Fruit fly (Drosophila melanogaster) whole organism: Measurements from ENCODE around the gene Gart.

Experiments
- Dll ChIP-seq: fragments of >200 bp; optimal IDR thresholded peaks from 2 replicates; lab custom pipeline; 2017
- EcR ChIP-seq, 2 experiments: fragments of >200 bp; optimal IDR thresholded peaks; 2 replicates each; lab custom pipeline; 2017; ENCODE audit warnings: missing biosample characterization in 2 of 2, missing genetic modification characterization in 2 of 2, missing genetic modification reagents in 2 of 2
- pan ChIP-seq: fragments of >200 bp; optimal IDR thresholded peaks from 2 replicates; lab custom pipeline; 2017
- psq ChIP-seq: fragments of >200 bp; optimal IDR thresholded peaks from 2 replicates; lab custom pipeline; 2017
- usp ChIP-seq: fragments of >200 bp; optimal IDR thresholded peaks from 2 replicates; lab custom pipeline; 2017; ENCODE audit warnings: missing biosample characterization, missing genetic modification characterization, mixed read lengths

dm6 chr2L:7010513-7010912 lies 13.2 kb downstream of the Gart start:
- no peak for TF ChIP-seq psq (lab: Kevin White, UChicago)
- no peak for TF ChIP-seq pan (lab: Kevin White, UChicago)
- no peak for TF ChIP-seq usp
- no peak for TF ChIP-seq Dll (lab: Kevin White, UChicago)
- no peak for TF ChIP-seq EcR (GFP tag; optimal IDR thresholded peaks at IDR 0.05; lab: Kevin White, UChicago)
